Worm (Caenorhabditis elegans) whole organism, L2 larva: ENCODE results near the gene Y56A3A.7.
A peak's percentile ranks its signal among the peaks of the same experiment; 100 is the strongest.

Source experiments
- aly-2 ChIP-seq: fragments of 150-350 bp; optimal IDR thresholded peaks from 2 replicates; lab custom pipeline; 2014; ENCODE audit warnings: missing biosample characterization, missing genetic modification characterization
- elt-1 ChIP-seq: fragments of 150-350 bp; optimal IDR thresholded peaks from 2 replicates; lab custom pipeline; 2014; ENCODE audit warnings: missing biosample characterization, missing genetic modification characterization
- lin-13 ChIP-seq: fragments of 150-350 bp; optimal IDR thresholded peaks from 2 replicates; lab custom pipeline; 2014; ENCODE audit warnings: missing biosample characterization, missing genetic modification reagents, missing genetic modification characterization
- mab-5 ChIP-seq: fragments of 150-350 bp; optimal IDR thresholded peaks from 2 replicates; lab custom pipeline; 2014; ENCODE audit warnings: missing biosample characterization, missing genetic modification characterization
- nhr-11 ChIP-seq: fragments of 150-350 bp; optimal IDR thresholded peaks from 2 replicates; lab custom pipeline; 2014; ENCODE audit warnings: missing biosample characterization, missing genetic modification characterization
- nhr-12 ChIP-seq: fragments of 150-350 bp; optimal IDR thresholded peaks from 2 replicates; lab custom pipeline; 2014; ENCODE audit warnings: missing biosample characterization, missing genetic modification characterization
- nhr-23 ChIP-seq: fragments of 150-350 bp; optimal IDR thresholded peaks from 2 replicates; lab custom pipeline; 2014; ENCODE audit warnings: missing biosample characterization, missing genetic modification reagents, missing genetic modification characterization
- nhr-77 ChIP-seq: fragments of 150-350 bp; optimal IDR thresholded peaks from 2 replicates; lab custom pipeline; 2014; ENCODE audit warnings: missing biosample characterization, missing genetic modification characterization
- skn-1 ChIP-seq: sonication (generic microtip); optimal IDR thresholded peaks from 2 replicates; lab custom pipeline; 2017; ENCODE audit warnings: missing biosample characterization, missing genetic modification characterization
- sma-9 ChIP-seq, 2 experiments: fragments of 150-350 bp in 1 of 2; sonication (generic microtip) in 1 of 2; optimal IDR thresholded peaks; 2 replicates each; lab custom pipeline; 2014 to 2016; ENCODE audit warnings: missing genetic modification characterization in 2 of 2, mild to moderate bottlenecking in 1 of 2, missing biosample characterization in 1 of 2, missing compliant biosample characterization in 1 of 2, missing genetic modification reagents in 1 of 2, moderate library complexity in 1 of 2
- unc-62 ChIP-seq: fragments of 150-350 bp; optimal IDR thresholded peaks from 2 replicates; lab custom pipeline; 2014; ENCODE audit warnings: missing biosample characterization, missing genetic modification reagents, missing genetic modification characterization
- ztf-4 ChIP-seq: fragments of 150-350 bp; optimal IDR thresholded peaks from 2 replicates; lab custom pipeline; 2014; ENCODE audit warnings: missing biosample characterization, missing genetic modification characterization

DNA sequence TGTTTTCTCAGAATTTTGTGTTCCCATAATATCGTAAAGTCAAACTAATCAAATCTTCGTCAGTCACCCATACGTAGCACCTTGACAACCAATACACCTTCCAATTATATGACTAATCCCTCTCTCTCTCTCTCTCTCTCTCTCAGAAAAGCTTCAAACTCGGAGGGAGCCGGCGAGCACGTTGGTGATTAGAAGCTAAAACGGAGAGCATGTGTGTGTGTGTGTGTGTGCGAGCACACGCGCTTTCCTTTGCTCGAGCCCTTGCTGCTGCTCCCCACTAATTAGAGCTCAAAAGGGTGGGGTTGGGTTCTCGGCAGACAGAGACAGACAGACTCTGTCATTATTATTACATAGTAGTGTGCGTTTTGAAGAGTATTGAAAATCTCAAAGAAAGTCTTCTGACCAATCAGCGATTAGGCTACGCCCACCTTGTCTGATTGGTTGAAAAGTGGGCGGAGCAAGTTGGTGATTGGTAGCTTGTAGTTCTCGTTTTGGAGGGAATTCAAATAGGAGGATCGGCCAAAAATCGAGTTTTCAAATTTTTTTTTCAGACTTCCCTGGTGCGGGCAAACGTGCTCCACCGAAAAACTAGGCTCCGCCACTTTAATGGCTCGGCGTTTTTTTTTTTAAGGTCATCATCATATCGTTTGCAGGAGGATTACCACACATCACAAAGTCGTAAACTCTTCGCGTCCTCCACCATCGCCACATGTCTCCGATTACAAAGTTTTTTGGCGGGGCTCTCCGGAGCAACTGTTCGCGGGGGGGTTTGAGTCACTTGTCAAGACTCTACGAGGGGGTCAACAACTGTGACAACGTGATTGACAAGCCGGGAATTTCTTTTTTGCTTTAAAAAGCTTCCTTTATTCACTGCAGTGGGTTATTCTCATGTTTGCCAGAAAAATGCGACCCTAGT, 11.5 kb downstream of the Y56A3A.7 start:
- TF ChIP-seq ztf-4 (tag; lab: Kevin White, UChicago) (no peak), nhr-12 (tag; lab: Kevin White, UChicago) (no peak), sma-9 (GFP tag; optimal IDR thresholded peaks at IDR 0.05; lab: Kevin White, UChicago) (peak; percentile 31), sma-9 (tag; optimal IDR thresholded peaks at IDR 0.05; lab: Kevin White, UChicago) (no peak), lin-13 (no peak), aly-2 (tag; lab: Kevin White, UChicago) (no peak), nhr-23 (tag; lab: Kevin White, UChicago) (no peak), unc-62 (GFP tag; lab: Kevin White, UChicago) (no peak), mab-5 (tag; lab: Kevin White, UChicago) (no peak), nhr-11 (tag; lab: Kevin White, UChicago) (no peak), nhr-77 (tag; lab: Kevin White, UChicago) (no peak), skn-1 (tag; lab: Kevin White, UChicago) (no peak), elt-1 (no peak)
